Fruit fly (Drosophila melanogaster) whole organism, embryonic: ENCODE measurements around the gene CG13461.
A peak's percentile ranks its signal among the peaks of the same experiment; 100 is the strongest.

Experiments
- Adf1 ChIP-seq: fragments of 200-800 bp; sonication (Bioruptor generic); IDR thresholded peaks from 2 replicates; pipeline ENCODE4 v1.3.6; 2022; ENCODE audit warnings: missing biosample characterization, missing genetic modification characterization
- BEAF-32 ChIP-seq: fragments of 200-800 bp; sonication (Bioruptor generic); optimal IDR thresholded peaks from 3 replicates; lab custom pipeline; 2017; ENCODE audit warnings: missing biosample characterization, missing genetic modification characterization, mild to moderate bottlenecking, moderate library complexity, missing genetic modification reagents
- C15 ChIP-seq: fragments of 200-800 bp; sonication (Bioruptor generic); IDR thresholded peaks from 3 replicates; pipeline ENCODE4 v1.3.6; 2022; ENCODE audit warnings: missing biosample characterization, missing genetic modification characterization
- CG13123 ChIP-seq: fragments of 200-800 bp; sonication (Bioruptor generic); optimal IDR thresholded peaks from 2 replicates; lab custom pipeline; 2016; ENCODE audit warnings: missing biosample characterization, missing genetic modification characterization
- CG15269 ChIP-seq: fragments of 200-800 bp; sonication (Bioruptor generic); optimal IDR thresholded peaks from 2 replicates; lab custom pipeline; 2018; ENCODE audit warnings: missing biosample characterization, mild to moderate bottlenecking, missing genetic modification characterization, moderate library complexity
- CG15479 ChIP-seq: fragments of 200-800 bp; sonication (Bioruptor generic); optimal IDR thresholded peaks from 3 replicates; lab custom pipeline; 2019; ENCODE audit warnings: missing biosample characterization, mild to moderate bottlenecking, missing genetic modification characterization, moderate library complexity
- CG15514 ChIP-seq: fragments of 200-800 bp; sonication (Bioruptor generic); optimal IDR thresholded peaks from 3 replicates; lab custom pipeline; 2017; ENCODE audit warnings: missing biosample characterization, missing genetic modification characterization, mild to moderate bottlenecking, moderate library complexity, missing genetic modification reagents
- CG1603 ChIP-seq: fragments of 200-800 bp; sonication (Bioruptor generic); optimal IDR thresholded peaks from 2 replicates; lab custom pipeline; 2019; ENCODE audit warnings: missing biosample characterization, mild to moderate bottlenecking, missing genetic modification characterization, moderate library complexity
- CG16813 ChIP-seq: fragments of 200-800 bp; sonication (Bioruptor generic); IDR thresholded peaks from 3 replicates; pipeline ENCODE4 v1.3.6; 2022; ENCODE audit warnings: missing biosample characterization, missing genetic modification characterization; ENCODE audit not compliant: partially characterized antibody
- CG2129 ChIP-seq: fragments of 200-800 bp; sonication (Bioruptor generic); IDR thresholded peaks from 2 replicates; pipeline ENCODE4 v1.3.6; 2022; ENCODE audit warnings: missing biosample characterization, missing genetic modification characterization; ENCODE audit not compliant: partially characterized antibody
- CG2889 ChIP-seq: fragments of 200-800 bp; sonication (Bioruptor generic); IDR thresholded peaks from 3 replicates; pipeline ENCODE4 v1.3.6; 2022; ENCODE audit warnings: missing biosample characterization, missing genetic modification characterization
- CG31388 ChIP-seq: fragments of 200-800 bp; sonication (Bioruptor generic); optimal IDR thresholded peaks from 2 replicates; lab custom pipeline; 2016; ENCODE audit warnings: missing biosample characterization, missing genetic modification characterization
- CG43689 ChIP-seq: fragments of 200-800 bp; sonication (Bioruptor generic); IDR thresholded peaks from 2 replicates; pipeline ENCODE4 v1.3.6; 2022; ENCODE audit warnings: missing biosample characterization, missing genetic modification characterization
- CG6689 ChIP-seq: fragments of 200-800 bp; sonication (Bioruptor generic); IDR thresholded peaks from 2 replicates; pipeline ENCODE4 v1.3.6; 2022; ENCODE audit warnings: missing biosample characterization, missing genetic modification characterization
- CG8089 ChIP-seq: fragments of 200-800 bp; sonication (Bioruptor generic); optimal IDR thresholded peaks from 3 replicates; lab custom pipeline; 2016; ENCODE audit warnings: missing biosample characterization, missing genetic modification characterization
- CG8765 ChIP-seq: fragments of 200-800 bp; sonication (Bioruptor generic); IDR thresholded peaks from 2 replicates; pipeline ENCODE4 v1.3.6; 2022; ENCODE audit warnings: missing biosample characterization, missing genetic modification characterization
- CG9797 ChIP-seq: fragments of 200-800 bp; sonication (Bioruptor generic); optimal IDR thresholded peaks from 3 replicates; lab custom pipeline; 2018; ENCODE audit warnings: missing biosample characterization, mild to moderate bottlenecking, missing genetic modification characterization
- D ChIP-seq, 2 experiments: fragments of 200-800 bp in 1 of 2; fragments of >200 bp in 1 of 2; sonication (Bioruptor generic) in 1 of 2; optimal IDR thresholded peaks; 2 replicates in 1 of 2; 3 replicates in 1 of 2; lab custom pipeline; 2017; ENCODE audit warnings: mild to moderate bottlenecking in 1 of 2, missing biosample characterization in 1 of 2, missing genetic modification characterization in 1 of 2, missing genetic modification reagents in 1 of 2
- Dref ChIP-seq: fragments of 200-800 bp; sonication (Bioruptor generic); IDR thresholded peaks from 2 replicates; pipeline ENCODE4 v1.3.6; 2022; ENCODE audit warnings: missing biosample characterization, missing genetic modification characterization
- H2.0 ChIP-seq: fragments of 200-800 bp; sonication (Bioruptor generic); IDR thresholded peaks from 2 replicates; pipeline ENCODE4 v1.3.6; 2022; ENCODE audit warnings: missing biosample characterization, missing genetic modification characterization
- Hey ChIP-seq: fragments of 200-800 bp; sonication (Bioruptor generic); optimal IDR thresholded peaks from 3 replicates; lab custom pipeline; 2018; ENCODE audit warnings: missing biosample characterization, mild to moderate bottlenecking, missing genetic modification characterization
- HmgD ChIP-seq: fragments of 200-800 bp; sonication (Bioruptor generic); optimal IDR thresholded peaks from 3 replicates; lab custom pipeline; 2016; ENCODE audit warnings: missing biosample characterization, missing genetic modification characterization
- Kr ChIP-seq: fragments of 200-800 bp; sonication (Bioruptor generic); optimal IDR thresholded peaks from 2 replicates; lab custom pipeline; 2017; ENCODE audit warnings: missing biosample characterization, mild to moderate bottlenecking, missing genetic modification characterization
- Max ChIP-seq: fragments of 200-800 bp; sonication (Bioruptor generic); optimal IDR thresholded peaks from 2 replicates; lab custom pipeline; 2016; ENCODE audit warnings: missing biosample characterization, mild to moderate bottlenecking, missing genetic modification characterization
- Side ChIP-seq: fragments of 200-800 bp; sonication (Bioruptor generic); optimal IDR thresholded peaks from 2 replicates; lab custom pipeline; 2016; ENCODE audit warnings: missing biosample characterization, missing genetic modification characterization
- Sox102F ChIP-seq: fragments of 200-800 bp; sonication (Bioruptor generic); optimal IDR thresholded peaks from 2 replicates; lab custom pipeline; 2018; ENCODE audit warnings: missing biosample characterization, mild to moderate bottlenecking, missing genetic modification characterization, moderate library complexity
- bowl ChIP-seq: fragments of 200-800 bp; sonication (Bioruptor generic); IDR thresholded peaks from 2 replicates; pipeline ENCODE4 v1.3.6; 2022; ENCODE audit warnings: missing biosample characterization, missing genetic modification characterization
- cg ChIP-seq: fragments of 200-800 bp; sonication (Bioruptor generic); optimal IDR thresholded peaks from 3 replicates; lab custom pipeline; 2019; ENCODE audit warnings: missing biosample characterization, mild to moderate bottlenecking, missing genetic modification characterization, moderate library complexity
- chm ChIP-seq: fragments of 200-800 bp; sonication (Bioruptor generic); IDR thresholded peaks from 2 replicates; pipeline ENCODE4 v1.3.6; 2022; ENCODE audit warnings: missing biosample characterization, missing genetic modification characterization
- danr ChIP-seq: fragments of 200-800 bp; sonication (Bioruptor generic); IDR thresholded peaks from 2 replicates; pipeline ENCODE4 v1.3.6; 2022; ENCODE audit warnings: missing biosample characterization, missing genetic modification characterization
- emc ChIP-seq: fragments of 200-800 bp; sonication (Bioruptor generic); optimal IDR thresholded peaks from 2 replicates; lab custom pipeline; 2016; ENCODE audit warnings: missing biosample characterization, missing genetic modification characterization
- hb ChIP-seq: fragments of 200-800 bp; sonication (Bioruptor generic); IDR thresholded peaks from 3 replicates; pipeline ENCODE4 v1.3.6; 2022; ENCODE audit warnings: missing biosample characterization, missing genetic modification characterization; ENCODE audit not compliant: partially characterized antibody
- hbn ChIP-seq: fragments of 200-800 bp; sonication (Bioruptor generic); IDR thresholded peaks from 2 replicates; pipeline ENCODE4 v1.3.6; 2022; ENCODE audit warnings: missing biosample characterization, missing genetic modification characterization; ENCODE audit not compliant: partially characterized antibody
- insv ChIP-seq, 2 experiments: fragments of 200-800 bp; sonication (Bioruptor generic); optimal IDR thresholded peaks; 3 replicates each; lab custom pipeline; 2016 to 2018; ENCODE audit warnings: missing biosample characterization in 2 of 2, missing genetic modification characterization in 2 of 2
- nerfin-1 ChIP-seq: fragments of 200-800 bp; sonication (Bioruptor generic); optimal IDR thresholded peaks from 3 replicates; lab custom pipeline; 2019; ENCODE audit warnings: missing biosample characterization, mild to moderate bottlenecking, missing genetic modification characterization, moderate library complexity
- oc ChIP-seq: fragments of 200-800 bp; sonication (Bioruptor generic); optimal IDR thresholded peaks from 2 replicates; lab custom pipeline; 2018; ENCODE audit warnings: missing biosample characterization, mild to moderate bottlenecking, missing genetic modification characterization, moderate library complexity
- phol ChIP-seq: fragments of 200-800 bp; sonication (Bioruptor generic); optimal IDR thresholded peaks from 3 replicates; lab custom pipeline; 2018; ENCODE audit warnings: missing biosample characterization, mild to moderate bottlenecking, missing genetic modification characterization, moderate library complexity
- pros ChIP-seq: fragments of 200-800 bp; sonication (Bioruptor generic); optimal IDR thresholded peaks from 3 replicates; lab custom pipeline; 2019; ENCODE audit warnings: missing biosample characterization, mild to moderate bottlenecking, missing genetic modification characterization, moderate library complexity
- sens ChIP-seq: fragments of 200-800 bp; sonication (Bioruptor generic); peaks from one replicate; lab custom pipeline; 2016; ENCODE audit warnings: missing biosample characterization, missing genetic modification characterization
- stwl ChIP-seq: fragments of 200-800 bp; sonication (Bioruptor generic); optimal IDR thresholded peaks from 3 replicates; lab custom pipeline; 2018; ENCODE audit warnings: missing biosample characterization, mild to moderate bottlenecking, missing genetic modification characterization, moderate library complexity
- tna ChIP-seq: fragments of 200-800 bp; sonication (Bioruptor generic); IDR thresholded peaks from 2 replicates; pipeline ENCODE4 v1.3.6; 2022; ENCODE audit warnings: missing biosample characterization, missing genetic modification characterization; ENCODE audit not compliant: partially characterized antibody
- twi ChIP-seq: fragments of 200-800 bp; optimal IDR thresholded peaks from 2 replicates; lab custom pipeline; 2019; ENCODE audit warnings: missing biosample characterization, mild to moderate bottlenecking, missing genetic modification characterization, moderate library complexity

CG13461 gene

DNA sequence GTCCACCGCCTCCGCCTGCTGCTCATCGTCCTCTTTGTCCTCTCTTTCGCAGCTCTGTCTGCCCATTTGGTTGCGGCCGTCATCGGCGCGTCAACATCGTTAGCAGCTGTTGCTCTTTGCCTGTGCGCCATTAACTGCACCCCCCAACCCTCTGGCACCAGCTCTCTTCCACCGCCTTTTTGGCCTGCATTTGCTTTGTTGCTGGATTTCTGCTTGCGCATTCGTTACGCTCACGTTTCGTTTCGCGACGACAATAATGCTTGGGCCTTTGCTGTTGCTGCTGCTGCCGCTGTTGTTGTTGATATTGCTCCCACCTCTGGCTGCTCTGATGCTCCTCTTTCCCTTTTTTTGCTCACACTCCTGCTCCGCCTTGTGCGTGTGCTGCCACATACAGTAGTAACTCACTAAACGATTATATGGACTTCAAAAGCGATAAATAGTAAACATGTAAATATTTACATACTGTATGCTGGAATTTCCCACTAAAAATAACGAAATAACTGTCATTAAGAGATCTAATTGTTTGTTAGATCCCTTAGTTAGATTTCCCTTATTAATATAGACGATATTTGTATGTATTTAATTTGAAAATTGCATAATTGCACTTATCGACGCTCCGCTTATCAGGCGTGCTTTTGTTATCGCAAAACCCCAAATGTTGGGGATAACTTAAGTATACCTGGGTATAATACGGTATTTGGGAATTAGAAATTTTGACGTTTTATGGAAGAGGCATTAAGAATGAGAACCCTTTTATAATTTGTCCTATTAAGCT is 49.5 kb upstream of the CG13461 start (continued):
- no peak for TF ChIP-seq hb (GFP tag; lab: Robert Waterston, UW)
- TF ChIP-seq phol (tag; lab: Kevin White, UChicago): no peak
- TF ChIP-seq CG9797 (GFP tag; lab: Kevin White, UChicago): no peak
- no peak for TF ChIP-seq CG15514
- TF ChIP-seq bowl: no peak

DNA sequence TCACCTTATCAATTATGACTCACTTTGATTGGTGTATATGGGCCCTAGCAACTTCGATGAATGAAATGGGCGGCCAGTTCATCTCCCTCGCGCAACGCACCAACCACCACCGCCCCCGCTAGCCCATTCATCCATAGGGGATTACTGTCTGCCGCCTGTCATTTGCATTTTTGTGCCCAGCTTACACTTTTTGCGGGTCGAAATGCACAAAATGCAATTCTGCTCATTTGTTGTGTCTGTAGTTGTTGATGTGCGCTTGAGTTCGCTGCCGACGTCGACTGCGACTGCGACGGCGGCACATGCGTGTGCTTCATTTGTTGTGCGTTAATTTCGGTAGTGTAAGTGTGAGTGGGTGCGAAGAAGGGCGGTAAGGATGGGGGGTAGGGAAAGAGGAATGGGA is 48.7 kb upstream of the CG13461 start:
- TF ChIP-seq D (optimal IDR thresholded peaks at IDR 0.05; lab: Kevin White, UChicago): peak; percentile 15
- TF ChIP-seq D (GFP tag; optimal IDR thresholded peaks at IDR 0.05; lab: Kevin White, UChicago): no peak
- no peak for TF ChIP-seq CG8089 (GFP tag; lab: Kevin White, UChicago)
- TF ChIP-seq sens (GFP tag; lab: Kevin White, UChicago): peak; percentile 56
- TF ChIP-seq oc (tag; lab: Kevin White, UChicago): peak; percentile 12
- TF ChIP-seq pros (GFP tag; lab: Kevin White, UChicago): no peak
- TF ChIP-seq Adf1 (GFP tag; lab: Robert Waterston, UW): peak; percentile 52; the same call in 1 of the 2 replicates
- no peak for TF ChIP-seq CG2129 (GFP tag; lab: Robert Waterston, UW)
- peak; percentile 0 for TF ChIP-seq cg

DNA sequence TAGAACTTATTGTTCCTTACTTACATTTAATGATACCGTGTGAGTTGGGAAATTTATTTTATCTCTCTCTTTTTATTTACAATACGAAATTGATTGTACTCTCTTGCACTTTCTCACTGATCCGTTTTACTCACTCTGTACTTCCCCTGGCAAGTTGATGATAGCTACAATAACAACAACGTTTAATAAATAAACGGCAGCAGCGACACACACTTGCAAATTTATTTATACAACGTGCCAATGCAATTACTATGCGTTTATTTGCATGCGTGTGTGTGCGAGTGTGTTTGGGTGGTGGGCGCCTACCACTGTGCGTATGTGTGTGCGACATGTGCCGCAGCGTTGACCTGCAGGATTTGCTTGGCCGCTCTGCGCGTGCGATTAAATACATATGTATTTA is 47.3 kb upstream of the CG13461 start:
- TF ChIP-seq nerfin-1 (tag; lab: Kevin White, UChicago): no peak
- peak; percentile 1 for TF ChIP-seq cg
- peak; percentile 24; the same call in 1 of the 2 replicates for TF ChIP-seq CG8765 (GFP tag; lab: Robert Waterston, UW)
- TF ChIP-seq twi: peak; percentile 4
- no peak for TF ChIP-seq CG1603 (tag; lab: Kevin White, UChicago)
- peak; percentile 28 for TF ChIP-seq CG15479 (GFP tag; lab: Kevin White, UChicago)
- TF ChIP-seq Hey (tag; lab: Kevin White, UChicago): peak; percentile 4

DNA sequence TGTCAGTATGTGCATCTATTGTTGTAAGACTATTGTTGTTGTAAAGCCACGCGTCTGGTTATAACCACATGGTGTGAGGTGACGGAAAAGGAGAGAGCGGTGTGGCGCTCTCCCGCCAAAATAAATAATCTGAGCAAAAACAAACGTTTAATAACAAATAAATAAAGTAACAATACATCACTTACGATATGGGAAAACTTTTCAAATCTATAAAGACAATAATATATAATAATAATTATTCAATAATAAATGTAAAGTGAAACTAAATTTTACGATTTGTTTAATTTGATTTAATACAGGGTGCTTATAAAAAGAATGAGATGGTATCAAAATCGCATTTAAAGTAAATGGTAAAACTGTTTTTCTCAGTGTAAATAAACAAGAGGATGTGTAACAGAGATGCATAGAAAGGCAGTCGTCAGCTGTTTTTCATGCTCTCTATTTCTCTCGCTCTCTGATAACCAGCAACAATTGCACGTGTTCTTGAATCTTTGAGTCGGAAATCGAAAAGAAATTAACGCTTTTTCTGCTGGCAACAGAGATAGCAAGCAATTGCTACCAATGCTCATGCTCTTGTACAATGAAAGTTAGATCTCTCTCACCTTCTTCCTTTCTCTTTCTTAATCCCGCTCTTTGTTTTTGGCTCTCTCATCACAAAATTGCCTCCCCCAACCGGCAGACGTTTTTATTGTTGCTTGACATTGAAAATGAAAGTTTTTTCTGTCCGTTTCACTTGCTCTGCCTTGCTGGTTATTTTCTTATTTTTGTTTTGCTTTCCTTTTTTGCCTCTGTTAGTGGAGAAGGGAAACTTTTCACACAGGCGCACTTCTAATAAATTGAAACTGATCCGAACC is 46.6 kb upstream of the CG13461 start:
- TF ChIP-seq C15 (GFP tag; lab: Robert Waterston, UW): peak; percentile 27; the same call in 1 of the 3 replicates
- peak; percentile 17 for TF ChIP-seq stwl (tag; lab: Kevin White, UChicago)
- peak; percentile 85 for TF ChIP-seq Sox102F (GFP tag; lab: Kevin White, UChicago)
- TF ChIP-seq CG2889 (GFP tag; lab: Robert Waterston, UW): 0 out of 3 replicates have a peak, but pooled peaks have one; percentile 8
- TF ChIP-seq Dref (GFP tag; lab: Robert Waterston, UW): no peak
- TF ChIP-seq Max (GFP tag; lab: Kevin White, UChicago): peak; percentile 80
- TF ChIP-seq tna: no peak
- no peak for TF ChIP-seq HmgD (GFP tag; lab: Kevin White, UChicago)
- no peak for TF ChIP-seq emc (GFP tag; lab: Kevin White, UChicago)
- peak; percentile 90 for TF ChIP-seq CG6689
- TF ChIP-seq chm (GFP tag; lab: Robert Waterston, UW): no peak
- TF ChIP-seq CG15269 (tag; lab: Kevin White, UChicago): peak; percentile 82
- no peak; the same call in 1 of the 2 replicates for TF ChIP-seq hbn (GFP tag; lab: Robert Waterston, UW)
- TF ChIP-seq insv (GFP tag; optimal IDR thresholded peaks at IDR 0.05; lab: Kevin White, UChicago): no peak
- peak; percentile 49 for TF ChIP-seq CG31388 (GFP tag; lab: Kevin White, UChicago)
- peak; percentile 4 for TF ChIP-seq CG13123 (GFP tag; lab: Kevin White, UChicago)
- peak; percentile 63 for TF ChIP-seq H2.0 (GFP tag; lab: Robert Waterston, UW)
- TF ChIP-seq Kr (GFP tag; lab: Kevin White, UChicago): no peak
- TF ChIP-seq danr (GFP tag; lab: Robert Waterston, UW): no peak; the same call in 1 of the 2 replicates
- TF ChIP-seq Side (GFP tag; lab: Kevin White, UChicago): no peak
- TF ChIP-seq BEAF-32: no peak
- TF ChIP-seq CG16813 (GFP tag; lab: Robert Waterston, UW): no peak
- TF ChIP-seq CG43689: peak; percentile 27; the same call in 1 of the 2 replicates
